Fruit fly (Drosophila melanogaster) whole organism, embryonic: ENCODE data around the gene CG10232.
A peak's percentile ranks its signal among the peaks of the same experiment; 100 is the strongest.

Experiments
- B-H2 ChIP-seq: fragments of 200-800 bp; sonication (Bioruptor generic); optimal IDR thresholded peaks from 2 replicates; lab custom pipeline; 2018; ENCODE audit warnings: missing biosample characterization, mild to moderate bottlenecking, missing genetic modification characterization
- Bgb ChIP-seq: fragments of 200-800 bp; sonication (Bioruptor generic); IDR thresholded peaks from 2 replicates; pipeline ENCODE4 v1.3.6; 2022; ENCODE audit warnings: missing biosample characterization, missing genetic modification characterization; ENCODE audit not compliant: partially characterized antibody
- CG11560 ChIP-seq: fragments of 200-800 bp; sonication (Bioruptor generic); IDR thresholded peaks from 3 replicates; pipeline ENCODE4 v1.3.6; 2022; ENCODE audit warnings: missing biosample characterization, missing genetic modification characterization
- CG14441 ChIP-seq: fragments of 200-800 bp; sonication (Bioruptor generic); IDR thresholded peaks from 2 replicates; pipeline ENCODE4 v1.3.6; 2022; ENCODE audit warnings: missing biosample characterization, missing genetic modification characterization
- CG15011 ChIP-seq: fragments of 200-800 bp; sonication (Bioruptor generic); optimal IDR thresholded peaks from 3 replicates; lab custom pipeline; 2018; ENCODE audit warnings: missing biosample characterization, mild to moderate bottlenecking, missing genetic modification characterization
- CG1792 ChIP-seq: fragments of 200-800 bp; sonication (Bioruptor generic); optimal IDR thresholded peaks from 2 replicates; lab custom pipeline; 2016; ENCODE audit warnings: missing biosample characterization, missing genetic modification characterization
- CG18476 ChIP-seq: fragments of 200-800 bp; sonication (Bioruptor generic); optimal IDR thresholded peaks from 2 replicates; lab custom pipeline; 2016; ENCODE audit warnings: missing biosample characterization, mild to moderate bottlenecking, missing genetic modification characterization
- CG30020 ChIP-seq: fragments of 200-800 bp; optimal IDR thresholded peaks from 2 replicates; lab custom pipeline; 2019; ENCODE audit warnings: missing biosample characterization, mild to moderate bottlenecking, missing genetic modification characterization, moderate library complexity
- CG3065 ChIP-seq: fragments of 200-800 bp; sonication (Bioruptor generic); optimal IDR thresholded peaks from 2 replicates; lab custom pipeline; 2016; ENCODE audit warnings: missing biosample characterization, missing genetic modification characterization
- CG31388 ChIP-seq: fragments of 200-800 bp; sonication (Bioruptor generic); optimal IDR thresholded peaks from 2 replicates; lab custom pipeline; 2016; ENCODE audit warnings: missing biosample characterization, missing genetic modification characterization
- CG32772 ChIP-seq: fragments of 200-800 bp; sonication (Bioruptor generic); IDR thresholded peaks from 2 replicates; pipeline ENCODE4 v1.3.6; 2022; ENCODE audit warnings: missing biosample characterization, missing genetic modification characterization
- CG34422 ChIP-seq: fragments of 200-800 bp; sonication (Bioruptor generic); IDR thresholded peaks from 3 replicates; pipeline ENCODE4 v1.3.6; 2022; ENCODE audit warnings: missing biosample characterization, missing genetic modification characterization
- CG3838 ChIP-seq: fragments of 200-800 bp; sonication (Bioruptor generic); optimal IDR thresholded peaks from 3 replicates; lab custom pipeline; 2016; ENCODE audit warnings: missing biosample characterization, missing genetic modification characterization
- CG42726 ChIP-seq: fragments of 200-800 bp; sonication (Bioruptor generic); IDR thresholded peaks from 2 replicates; pipeline ENCODE4 v1.3.6; 2022; ENCODE audit warnings: missing biosample characterization, missing genetic modification characterization; ENCODE audit not compliant: partially characterized antibody
- CG4360 ChIP-seq: fragments of 200-800 bp; sonication (Bioruptor generic); IDR thresholded peaks from 2 replicates; pipeline ENCODE4 v1.3.6; 2022; ENCODE audit warnings: missing biosample characterization, missing genetic modification characterization
- CG5953 ChIP-seq: fragments of 200-800 bp; sonication (Bioruptor generic); IDR thresholded peaks from 2 replicates; pipeline ENCODE4 v1.3.6; 2022; ENCODE audit warnings: missing biosample characterization, missing genetic modification characterization
- CG6254 ChIP-seq: fragments of 200-800 bp; sonication (Bioruptor generic); optimal IDR thresholded peaks from 3 replicates; lab custom pipeline; 2017; ENCODE audit warnings: mild to moderate bottlenecking, missing biosample characterization, missing genetic modification reagents, missing genetic modification characterization
- CG6272 ChIP-seq: fragments of 200-800 bp; sonication (Bioruptor generic); IDR thresholded peaks from 2 replicates; pipeline ENCODE4 v1.3.6; 2022; ENCODE audit warnings: missing biosample characterization, missing genetic modification characterization
- CG6854 ChIP-seq: fragments of 200-800 bp; sonication (Bioruptor generic); optimal IDR thresholded peaks from 3 replicates; lab custom pipeline; 2017; ENCODE audit warnings: missing biosample characterization, mild to moderate bottlenecking, missing genetic modification characterization
- CG8290 ChIP-seq, 3 experiments: fragments of 200-800 bp; sonication (Bioruptor generic); optimal IDR thresholded peaks; 2 replicates each; lab custom pipeline; 2016 to 2019; ENCODE audit warnings: missing biosample characterization in 3 of 3, missing genetic modification characterization in 3 of 3, mild to moderate bottlenecking in 2 of 3, moderate library complexity in 1 of 3
- CG8388 ChIP-seq: fragments of 200-800 bp; sonication (Bioruptor generic); optimal IDR thresholded peaks from 2 replicates; lab custom pipeline; 2019; ENCODE audit warnings: missing biosample characterization, mild to moderate bottlenecking, missing genetic modification characterization, moderate library complexity
- D19B ChIP-seq: fragments of 200-800 bp; sonication (Bioruptor generic); optimal IDR thresholded peaks from 2 replicates; lab custom pipeline; 2017; ENCODE audit warnings: missing biosample characterization, mild to moderate bottlenecking, missing genetic modification characterization
- Dip2 ChIP-seq: fragments of 200-800 bp; sonication (Bioruptor generic); IDR thresholded peaks from 2 replicates; pipeline ENCODE4 v1.3.6; 2022; ENCODE audit warnings: missing biosample characterization, missing genetic modification characterization
- E2f1 ChIP-seq: fragments of 200-800 bp; sonication (Bioruptor generic); IDR thresholded peaks from 2 replicates; pipeline ENCODE4 v1.3.6; 2022; ENCODE audit warnings: missing biosample characterization, missing genetic modification characterization
- E2f2 ChIP-seq: fragments of 200-800 bp; sonication (Bioruptor generic); IDR thresholded peaks from 2 replicates; pipeline ENCODE4 v1.3.6; 2022; ENCODE audit warnings: missing biosample characterization, missing genetic modification characterization
- Eip74EF ChIP-seq, 2 experiments: fragments of 200-800 bp in 1 of 2; fragments of >200 bp in 1 of 2; sonication (Bioruptor generic) in 1 of 2; optimal IDR thresholded peaks; 2 replicates each; lab custom pipeline; 2017 to 2019; ENCODE audit warnings: missing biosample characterization in 2 of 2, missing genetic modification characterization in 2 of 2, mild to moderate bottlenecking in 1 of 2, moderate library complexity in 1 of 2
- HLH54F ChIP-seq: fragments of 200-800 bp; sonication (Bioruptor generic); optimal IDR thresholded peaks from 3 replicates; lab custom pipeline; 2016; ENCODE audit warnings: missing biosample characterization, missing genetic modification characterization
- Hr39 ChIP-seq: fragments of >200 bp; optimal IDR thresholded peaks from 2 replicates; lab custom pipeline; 2017
- Med ChIP-seq: fragments of 200-800 bp; sonication (Bioruptor generic); peaks from one replicate; lab custom pipeline; 2016; ENCODE audit warnings: missing biosample characterization, missing genetic modification characterization, mild to moderate bottlenecking, inconsistent platforms, moderate library complexity
- Meics ChIP-seq: fragments of 200-800 bp; sonication (Bioruptor generic); optimal IDR thresholded peaks from 2 replicates; lab custom pipeline; 2017; ENCODE audit warnings: missing biosample characterization, mild to moderate bottlenecking, missing genetic modification characterization
- Mes4 ChIP-seq: fragments of 200-800 bp; sonication (Bioruptor generic); optimal IDR thresholded peaks from 2 replicates; lab custom pipeline; 2016; ENCODE audit warnings: missing biosample characterization, missing genetic modification characterization
- Mrtf ChIP-seq: fragments of 200-800 bp; sonication (Bioruptor generic); IDR thresholded peaks from 3 replicates; pipeline ENCODE4 v1.3.6; 2022; ENCODE audit warnings: missing biosample characterization, missing genetic modification characterization
- NfI ChIP-seq: fragments of 200-800 bp; sonication (Bioruptor generic); optimal IDR thresholded peaks from 3 replicates; lab custom pipeline; 2018; ENCODE audit warnings: missing biosample characterization, mild to moderate bottlenecking, missing genetic modification characterization, moderate library complexity
- Six4 ChIP-seq: fragments of 200-800 bp; sonication (Bioruptor generic); optimal IDR thresholded peaks from 2 replicates; lab custom pipeline; 2016; ENCODE audit warnings: missing biosample characterization, missing genetic modification characterization
- Trl ChIP-seq, 3 experiments: fragments of >200 bp in 2 of 3; fragments of 200-800 bp in 1 of 3; sonication (Bioruptor generic) in 1 of 3; optimal IDR thresholded peaks; 2 replicates in 1 of 3; 3 replicates in 2 of 3; lab custom pipeline; 2016 to 2017; ENCODE audit warnings: missing biosample characterization in 1 of 3, missing genetic modification characterization in 1 of 3
- YL-1 ChIP-seq: fragments of 200-800 bp; sonication (Bioruptor generic); optimal IDR thresholded peaks from 3 replicates; lab custom pipeline; 2017; ENCODE audit warnings: missing biosample characterization, mild to moderate bottlenecking, missing genetic modification characterization
- ab ChIP-seq: fragments of 200-800 bp; sonication (Bioruptor generic); optimal IDR thresholded peaks from 2 replicates; lab custom pipeline; 2016; ENCODE audit warnings: missing biosample characterization, missing genetic modification characterization
- aop ChIP-seq: fragments of 200-800 bp; sonication (Bioruptor generic); IDR thresholded peaks from 2 replicates; pipeline ENCODE4 v1.3.6; 2022; ENCODE audit warnings: missing biosample characterization, missing genetic modification characterization
- ash1 ChIP-seq: fragments of 200-800 bp; sonication (Bioruptor generic); optimal IDR thresholded peaks from 2 replicates; lab custom pipeline; 2018; ENCODE audit warnings: missing biosample characterization, mild to moderate bottlenecking, missing genetic modification characterization
- ato ChIP-seq: fragments of 200-800 bp; sonication (Bioruptor generic); IDR thresholded peaks from 2 replicates; pipeline ENCODE4 v1.3.6; 2022; ENCODE audit warnings: missing biosample characterization, missing genetic modification characterization; ENCODE audit not compliant: partially characterized antibody
- croc ChIP-seq: fragments of 200-800 bp; sonication (Bioruptor generic); conservative IDR thresholded peaks from 3 replicates; pipeline ENCODE4 v1.3.6; 2022; ENCODE audit warnings: missing biosample characterization, missing genetic modification characterization
- dpn ChIP-seq, 2 experiments: fragments of 200-800 bp; sonication (Bioruptor generic); optimal IDR thresholded peaks; 3 replicates each; lab custom pipeline; 2016; ENCODE audit warnings: missing biosample characterization in 2 of 2, missing genetic modification characterization in 2 of 2
- fd64A ChIP-seq: fragments of 200-800 bp; sonication (Bioruptor generic); optimal IDR thresholded peaks from 3 replicates; lab custom pipeline; 2018; ENCODE audit warnings: missing biosample characterization, mild to moderate bottlenecking, missing genetic modification characterization
- jing ChIP-seq: fragments of 200-800 bp; sonication (Bioruptor generic); optimal IDR thresholded peaks from 2 replicates; lab custom pipeline; 2018; ENCODE audit warnings: missing biosample characterization, mild to moderate bottlenecking, missing genetic modification characterization
- knrl ChIP-seq: fragments of 200-800 bp; sonication (Bioruptor generic); IDR thresholded peaks from 3 replicates; pipeline ENCODE4 v1.3.6; 2022; ENCODE audit warnings: missing biosample characterization, missing genetic modification characterization; ENCODE audit not compliant: partially characterized antibody
- mam ChIP-seq: fragments of 200-800 bp; sonication (Bioruptor generic); optimal IDR thresholded peaks from 3 replicates; lab custom pipeline; 2016; ENCODE audit warnings: missing biosample characterization, missing genetic modification characterization
- peb ChIP-seq: fragments of 200-800 bp; sonication (Bioruptor generic); IDR thresholded peaks from 2 replicates; pipeline ENCODE4 v1.3.6; 2022; ENCODE audit warnings: missing biosample characterization, missing genetic modification characterization
- pita ChIP-seq: fragments of 200-800 bp; sonication (Bioruptor generic); optimal IDR thresholded peaks from 2 replicates; lab custom pipeline; 2017; ENCODE audit warnings: missing biosample characterization, mild to moderate bottlenecking, missing genetic modification characterization
- sens-2 ChIP-seq: fragments of 200-800 bp; sonication (Bioruptor generic); IDR thresholded peaks from 2 replicates; pipeline ENCODE4 v1.3.6; 2022; ENCODE audit warnings: missing biosample characterization, missing genetic modification characterization
- toy ChIP-seq: fragments of 200-800 bp; sonication (Bioruptor generic); IDR thresholded peaks from 2 replicates; pipeline ENCODE4 v1.3.6; 2022; ENCODE audit warnings: missing biosample characterization, missing genetic modification characterization
- twi ChIP-seq: fragments of 200-800 bp; optimal IDR thresholded peaks from 2 replicates; lab custom pipeline; 2019; ENCODE audit warnings: missing biosample characterization, mild to moderate bottlenecking, missing genetic modification characterization, moderate library complexity

The CG10232 gene

DNA sequence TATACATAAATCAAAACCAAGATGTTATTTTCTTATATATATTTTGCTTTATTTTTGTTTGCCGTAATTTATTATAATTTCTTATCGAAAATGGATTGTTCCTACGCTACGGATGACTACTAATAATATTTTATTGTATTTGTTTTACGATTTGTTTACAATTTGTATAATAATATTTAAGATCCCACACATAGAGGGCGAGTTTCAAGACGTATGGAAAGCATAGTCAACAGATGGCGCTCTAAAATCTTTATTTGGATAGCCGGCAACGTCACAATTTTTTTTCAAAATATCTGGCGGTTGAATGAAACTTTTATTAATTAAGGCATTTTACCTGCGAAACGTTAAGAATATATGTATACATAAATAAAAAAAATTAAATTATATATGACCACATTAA, 511 bp upstream of the CG10232 start (continued):
- TF ChIP-seq aop (GFP tag; lab: Robert Waterston, UW) (no peak), CG14441 (GFP tag; lab: Robert Waterston, UW) (0 out of 2 replicates have a peak, but pooled peaks have one; percentile 6), twi (no peak), jing (no peak), D19B (no peak), pita (peak; percentile 17), CG11560 (tag; lab: Robert Waterston, UW) (no peak; the same call in 2 of the 3 replicates), CG3838 (GFP tag; lab: Kevin White, UChicago) (no peak), YL-1 (GFP tag; lab: Kevin White, UChicago) (no peak), CG5953 (GFP tag; lab: Robert Waterston, UW) (no peak), mam (GFP tag; lab: Kevin White, UChicago) (peak; percentile 19), CG30020 (tag; lab: Kevin White, UChicago) (no peak), ab (GFP tag; lab: Kevin White, UChicago) (no peak), E2f2 (peak; percentile 90), HLH54F (GFP tag; lab: Kevin White, UChicago) (no peak), CG8388 (GFP tag; lab: Kevin White, UChicago) (no peak), Trl (optimal IDR thresholded peaks at IDR 0.05; lab: Kevin White, UChicago) (no peak), Trl (GFP tag; optimal IDR thresholded peaks at IDR 0.05; lab: Kevin White, UChicago) (peak; percentile 19), croc (GFP tag; lab: Robert Waterston, UW) (no peak), CG15011 (no peak), Bgb (GFP tag; lab: Robert Waterston, UW) (peak; percentile 42; the same call in 1 of the 2 replicates), CG6272 (GFP tag; lab: Robert Waterston, UW) (no peak), B-H2 (GFP tag; lab: Kevin White, UChicago) (peak; percentile 72), dpn (GFP tag; optimal IDR thresholded peaks at IDR 0.05; lab: Kevin White, UChicago) (peak in 1 of 2 experiments; percentile 57), Dip2 (GFP tag; lab: Robert Waterston, UW) (peak; percentile 98), knrl (GFP tag; lab: Robert Waterston, UW) (no peak; the same call in 2 of the 3 replicates), Eip74EF (GFP tag; optimal IDR thresholded peaks at IDR 0.05; lab: Kevin White, UChicago) (no peak), CG18476 (GFP tag; lab: Kevin White, UChicago) (peak; percentile 11), CG3065 (GFP tag; lab: Kevin White, UChicago) (no peak), Hr39 (lab: Kevin White, UChicago) (no peak), NfI (GFP tag; lab: Kevin White, UChicago) (peak; percentile 45), Six4 (no peak), ato (GFP tag; lab: Robert Waterston, UW) (no peak), fd64A (no peak), CG6854 (GFP tag; lab: Kevin White, UChicago) (no peak), CG32772 (GFP tag; lab: Robert Waterston, UW) (no peak), Med (GFP tag; lab: Kevin White, UChicago) (peak; percentile 75), E2f1 (GFP tag; lab: Robert Waterston, UW) (no peak), CG6254 (GFP tag; lab: Kevin White, UChicago) (no peak), Mrtf (GFP tag; lab: Robert Waterston, UW) (no peak), toy (no peak), Meics (GFP tag; lab: Kevin White, UChicago) (peak; percentile 35), Mes4 (no peak), peb (GFP tag; lab: Robert Waterston, UW) (no peak), sens-2 (GFP tag; lab: Robert Waterston, UW) (no peak), CG8290 (GFP tag; optimal IDR thresholded peaks at IDR 0.05; lab: Kevin White, UChicago) (peak; percentile 6), CG8290 (tag; optimal IDR thresholded peaks at IDR 0.05; lab: Kevin White, UChicago) (peak in 1 of 2 experiments; percentile 46), CG4360 (GFP tag; lab: Robert Waterston, UW) (no peak), CG34422 (GFP tag; lab: Robert Waterston, UW) (no peak), CG1792 (GFP tag; lab: Kevin White, UChicago) (no peak), CG42726 (GFP tag; lab: Robert Waterston, UW) (no peak), ash1 (GFP tag; lab: Kevin White, UChicago) (no peak), CG31388 (GFP tag; lab: Kevin White, UChicago) (no peak)
